Worm (Caenorhabditis elegans): ENCODE data around the gene K11G9.5.

Gene K11G9.5

ce11 chrV:6649317-6649716 lies 39.0 kb downstream of the K11G9.5 start, which contains the start of gene T10H9.1:
Gene T10H9.1, plus strand, starts transcription at chrV:6649617.
- no peak for TF ChIP-seq ces-1 (GFP tag; optimal IDR thresholded peaks at IDR 0.05)
- TF ChIP-seq unc-62 (GFP tag; optimal IDR thresholded peaks at IDR 0.05 in 1 of 2), result peak in 1 of 2 experiments; percentile 49
- no peak for TF ChIP-seq unc-62 (tag; optimal IDR thresholded peaks at IDR 0.05)

- TF ChIP-seq mxl-2 (GFP tag; conservative IDR thresholded peaks at IDR 0.05) (no peak), daf-16 (GFP tag; optimal IDR thresholded peaks at IDR 0.05) (no peak), daf-16 (tag; optimal IDR thresholded peaks at IDR 0.05) (no peak), duxl-1 (tag; optimal IDR thresholded peaks at IDR 0.05; ENCODE audit: poor library complexity) (no peak), fkh-10 (GFP tag; optimal IDR thresholded peaks at IDR 0.05) (no peak), pha-4 (GFP tag; IDR thresholded peaks at IDR 0.05) (no peak), pha-4 (tag; optimal IDR thresholded peaks at IDR 0.05) (no peak), lin-39 (tag; optimal IDR thresholded peaks at IDR 0.05) (no peak), ces-1 (GFP tag; optimal IDR thresholded peaks at IDR 0.05) (no peak), nhr-102 (tag; optimal IDR thresholded peaks at IDR 0.05) (no peak), ceh-62 (tag; optimal IDR thresholded peaks at IDR 0.05) (no peak), ceh-44 (GFP tag; IDR thresholded peaks at IDR 0.05) (no peak), zag-1 (tag; optimal IDR thresholded peaks at IDR 0.05) (no peak), set-16 (GFP tag; IDR thresholded peaks at IDR 0.05) (no peak), mdl-1 (tag; optimal IDR thresholded peaks at IDR 0.05) (no peak), lir-3 (tag; optimal IDR thresholded peaks at IDR 0.05) (no peak), nhr-11 (tag; optimal IDR thresholded peaks at IDR 0.05) (no peak), D1046.2 (GFP tag; IDR thresholded peaks at IDR 0.05) (no peak), ztf-11 (tag; optimal IDR thresholded peaks at IDR 0.05) (no peak)
Observed at ce11 chrV:6645810-6646209, 42.5 kb downstream of the K11G9.5 start.

Data from whole organism, L4 larva.